ENCODE assay signal across 1 fruit fly cellular context in genomic region chr2L:19791321-19792281, dm6.
TF ChIP-seq lines count a peak whose summit lies in the region.

TSS of gene CdGAPr (minus strand) at chr2L:19791882.
TSS of gene CG10466 (plus strand) at chr2L:19792104.

TF ChIP-seq in whole organism, embryonic, 481 proteins besides CTCF, POLR2A, EP300 and RAD21 (continued from another document):
- TF ChIP-seq CG6765 (GFP tag; optimal IDR thresholded peaks at IDR 0.05; lab: Kevin White, UChicago) = peak; percentile 5
- TF ChIP-seq abd-A (tag; optimal IDR thresholded peaks at IDR 0.05; lab: Kevin White, UChicago) = peak; percentile 47
- peak; percentile 46; the same call in 2 of the 4 replicates for TF ChIP-seq Dll (GFP tag; IDR thresholded peaks at IDR 0.05; lab: Robert Waterston, UW; ENCODE audit: partially characterized antibody)
- no peak for TF ChIP-seq Max (GFP tag; optimal IDR thresholded peaks at IDR 0.05; lab: Kevin White, UChicago)
- TF ChIP-seq tna (GFP tag; IDR thresholded peaks at IDR 0.05; lab: Robert Waterston, UW; ENCODE audit: partially characterized antibody) = peak; percentile 27; the same call in 1 of the 2 replicates
- TF ChIP-seq dan (GFP tag; IDR thresholded peaks at IDR 0.05; lab: Robert Waterston, UW) = no peak
- peak; percentile 85 for TF ChIP-seq CG12659 (GFP tag; optimal IDR thresholded peaks at IDR 0.05; lab: Kevin White, UChicago)
- TF ChIP-seq pfk (GFP tag; optimal IDR thresholded peaks at IDR 0.05; lab: Kevin White, UChicago) = no peak
- TF ChIP-seq CG11398 (GFP tag; optimal IDR thresholded peaks at IDR 0.05; lab: Kevin White, UChicago) = peak; percentile 2
- TF ChIP-seq mirr (GFP tag; optimal IDR thresholded peaks at IDR 0.05; lab: Kevin White, UChicago) = peak; percentile 26
- TF ChIP-seq dmrt99B (tag; optimal IDR thresholded peaks at IDR 0.05; lab: Kevin White, UChicago) = peak; percentile 3
- TF ChIP-seq bsh (GFP tag; optimal IDR thresholded peaks at IDR 0.05; lab: Kevin White, UChicago) = peak in 1 of 2 experiments; percentile 1
- TF ChIP-seq Med (GFP tag; lab: Kevin White, UChicago) = peak; percentile 71
- peak; percentile 36 for TF ChIP-seq bbx (GFP tag; IDR thresholded peaks at IDR 0.05; lab: Robert Waterston, UW; ENCODE audit: partially characterized antibody)
- TF ChIP-seq hbn (GFP tag; IDR thresholded peaks at IDR 0.05; lab: Robert Waterston, UW; ENCODE audit: partially characterized antibody) = no peak
- TF ChIP-seq exex (tag; optimal IDR thresholded peaks at IDR 0.05; lab: Kevin White, UChicago) = peak; percentile 1
- TF ChIP-seq ftz-f1 (GFP tag; optimal IDR thresholded peaks at IDR 0.05; lab: Kevin White, UChicago) = peak; percentile 60
- TF ChIP-seq aop (GFP tag; IDR thresholded peaks at IDR 0.05; lab: Robert Waterston, UW) = peak; percentile 18; the same call in 1 of the 2 replicates
- TF ChIP-seq CHES-1-like (GFP tag; optimal IDR thresholded peaks at IDR 0.05; lab: Kevin White, UChicago) = peak; percentile 54
- TF ChIP-seq salm (tag; optimal IDR thresholded peaks at IDR 0.05; lab: Kevin White, UChicago) = peak; percentile 7
- TF ChIP-seq gro (GFP tag; optimal IDR thresholded peaks at IDR 0.05; lab: Kevin White, UChicago) = peak; percentile 51
- TF ChIP-seq Blimp-1 (GFP tag; optimal IDR thresholded peaks at IDR 0.05; lab: Kevin White, UChicago) = peak; percentile 24
- peak; percentile 18 for TF ChIP-seq CG8388 (GFP tag; optimal IDR thresholded peaks at IDR 0.05; lab: Kevin White, UChicago)
- peak; percentile 79 for TF ChIP-seq trem (tag; optimal IDR thresholded peaks at IDR 0.05; lab: Kevin White, UChicago)
- 0 out of 2 replicates have a peak, but pooled peaks have one; percentile 12 for TF ChIP-seq ssp (GFP tag; IDR thresholded peaks at IDR 0.05; lab: Robert Waterston, UW)
- peak; percentile 20 for TF ChIP-seq PHDP (tag; optimal IDR thresholded peaks at IDR 0.05; lab: Kevin White, UChicago)
- TF ChIP-seq Dip3 (GFP tag; optimal IDR thresholded peaks at IDR 0.05; lab: Kevin White, UChicago) = no peak
- peak; percentile 62 for TF ChIP-seq sd (tag; optimal IDR thresholded peaks at IDR 0.05; lab: Kevin White, UChicago)
- peak; percentile 5; the same call in 1 of the 2 replicates for TF ChIP-seq E2f2 (GFP tag; IDR thresholded peaks at IDR 0.05; lab: Robert Waterston, UW)
- TF ChIP-seq CG7987 (GFP tag; optimal IDR thresholded peaks at IDR 0.05; lab: Kevin White, UChicago) = peak; percentile 33
- TF ChIP-seq MESR4 (GFP tag; optimal IDR thresholded peaks at IDR 0.05; lab: Kevin White, UChicago) = peak; percentile 81
- peak; percentile 98 for TF ChIP-seq Neu2 (GFP tag; optimal IDR thresholded peaks at IDR 0.05; lab: Kevin White, UChicago; ENCODE audit: borderline replicate concordance)
- TF ChIP-seq Meics (GFP tag; optimal IDR thresholded peaks at IDR 0.05; lab: Kevin White, UChicago) = peak; percentile 14
- TF ChIP-seq dmrt11E (tag; optimal IDR thresholded peaks at IDR 0.05; lab: Kevin White, UChicago) = peak; percentile 12
- TF ChIP-seq CG8478 (optimal IDR thresholded peaks at IDR 0.05; lab: Kevin White, UChicago) = no peak
- TF ChIP-seq unpg (GFP tag; optimal IDR thresholded peaks at IDR 0.05; lab: Kevin White, UChicago) = peak; percentile 26
- TF ChIP-seq CG33213 (GFP tag; optimal IDR thresholded peaks at IDR 0.05; lab: Kevin White, UChicago) = peak; percentile 63
- peak; percentile 76 for TF ChIP-seq CG8924 (tag; optimal IDR thresholded peaks at IDR 0.05; lab: Kevin White, UChicago)
- TF ChIP-seq CG15073 (GFP tag; optimal IDR thresholded peaks at IDR 0.05; lab: Kevin White, UChicago) = no peak
- TF ChIP-seq Vsx1 (GFP tag; optimal IDR thresholded peaks at IDR 0.05; lab: Kevin White, UChicago) = peak; percentile 13
- TF ChIP-seq Hsf (GFP tag; optimal IDR thresholded peaks at IDR 0.05; lab: Kevin White, UChicago) = peak; percentile 0
- TF ChIP-seq Gsc (GFP tag; IDR thresholded peaks at IDR 0.05; lab: Robert Waterston, UW) = no peak
- 0 out of 2 replicates have a peak, but pooled peaks have one; percentile 25 for TF ChIP-seq sob (GFP tag; IDR thresholded peaks at IDR 0.05; lab: Robert Waterston, UW)
- TF ChIP-seq YL-1 (GFP tag; optimal IDR thresholded peaks at IDR 0.05; lab: Kevin White, UChicago) = peak; percentile 66
- TF ChIP-seq Eip74EF (GFP tag; optimal IDR thresholded peaks at IDR 0.05; lab: Kevin White, UChicago) = peak in 1 of 2 experiments; percentile 40
- TF ChIP-seq HLHmδ (GFP tag; optimal IDR thresholded peaks at IDR 0.05; lab: Kevin White, UChicago) = peak; percentile 65
- peak; percentile 42 for TF ChIP-seq slbo (GFP tag; IDR thresholded peaks at IDR 0.05; lab: Robert Waterston, UW)
- TF ChIP-seq CG1603 (tag; optimal IDR thresholded peaks at IDR 0.05; lab: Kevin White, UChicago) = peak; percentile 11
- TF ChIP-seq knrl (GFP tag; IDR thresholded peaks at IDR 0.05; lab: Robert Waterston, UW; ENCODE audit: partially characterized antibody) = peak; percentile 35; the same call in 2 of the 3 replicates
- TF ChIP-seq Gug (GFP tag; IDR thresholded peaks at IDR 0.05; lab: Robert Waterston, UW) = no peak
- peak; percentile 17; the same call in 1 of the 3 replicates for TF ChIP-seq Dbx (GFP tag; IDR thresholded peaks at IDR 0.05; lab: Robert Waterston, UW)
- no peak for TF ChIP-seq Fer1 (GFP tag; optimal IDR thresholded peaks at IDR 0.05; lab: Kevin White, UChicago)
- peak; percentile 71 for TF ChIP-seq cg (GFP tag; optimal IDR thresholded peaks at IDR 0.05; lab: Kevin White, UChicago)
- peak; percentile 1 for TF ChIP-seq Mes4 (GFP tag; optimal IDR thresholded peaks at IDR 0.05; lab: Kevin White, UChicago)
- TF ChIP-seq Pdp1 (GFP tag; optimal IDR thresholded peaks at IDR 0.05; lab: Kevin White, UChicago) = peak in 1 of 2 experiments; percentile 40
- peak; percentile 16 for TF ChIP-seq CG12391 (tag; optimal IDR thresholded peaks at IDR 0.05; lab: Kevin White, UChicago)
- TF ChIP-seq amos (GFP tag; IDR thresholded peaks at IDR 0.05; lab: Robert Waterston, UW; ENCODE audit: partially characterized antibody) = peak; percentile 37
- peak in 1 of 3 experiments; percentile 81 for TF ChIP-seq Stat92E (GFP tag; optimal IDR thresholded peaks at IDR 0.05; lab: Kevin White, UChicago)
- peak; percentile 38 for TF ChIP-seq Dp (GFP tag; optimal IDR thresholded peaks at IDR 0.05; lab: Kevin White, UChicago)
- peak; percentile 88 for TF ChIP-seq Lhr (GFP tag; optimal IDR thresholded peaks at IDR 0.05; lab: Kevin White, UChicago)
- TF ChIP-seq lab (GFP tag; optimal IDR thresholded peaks at IDR 0.05; lab: Kevin White, UChicago) = peak; percentile 42
- peak; percentile 0 for TF ChIP-seq caup (GFP tag; optimal IDR thresholded peaks at IDR 0.05; lab: Kevin White, UChicago; ENCODE audit: severe bottlenecking)
- no peak for TF ChIP-seq CG17385 (GFP tag; optimal IDR thresholded peaks at IDR 0.05; lab: Kevin White, UChicago)
- TF ChIP-seq Sin3A (optimal IDR thresholded peaks at IDR 0.05; lab: Kevin White, UChicago) = peak; percentile 54
- TF ChIP-seq CG34224 (GFP tag; IDR thresholded peaks at IDR 0.05; lab: Robert Waterston, UW; ENCODE audit: partially characterized antibody) = peak; percentile 14; the same call in 1 of the 3 replicates
- TF ChIP-seq gem (tag; optimal IDR thresholded peaks at IDR 0.05; lab: Kevin White, UChicago) = peak; percentile 20
- peak; percentile 52 for TF ChIP-seq gsb-n (tag; optimal IDR thresholded peaks at IDR 0.05; lab: Kevin White, UChicago)
- TF ChIP-seq bigmax (GFP tag; optimal IDR thresholded peaks at IDR 0.05; lab: Kevin White, UChicago) = no peak
- TF ChIP-seq Lim3 (GFP tag; IDR thresholded peaks at IDR 0.05; lab: Robert Waterston, UW) = no peak
- peak; percentile 69 for TF ChIP-seq Abd-B (GFP tag; optimal IDR thresholded peaks at IDR 0.05; lab: Kevin White, UChicago)
- TF ChIP-seq zen (tag; optimal IDR thresholded peaks at IDR 0.05; lab: Kevin White, UChicago) = peak; percentile 78
- peak; percentile 5 for TF ChIP-seq Deaf1 (tag; optimal IDR thresholded peaks at IDR 0.05; lab: Kevin White, UChicago)
- no peak for TF ChIP-seq CG3281 (GFP tag; optimal IDR thresholded peaks at IDR 0.05; lab: Kevin White, UChicago)
- peak; percentile 22; the same call in 1 of the 2 replicates for TF ChIP-seq sna (GFP tag; IDR thresholded peaks at IDR 0.05; lab: Robert Waterston, UW; ENCODE audit: partially characterized antibody)
- TF ChIP-seq CG6791 (GFP tag; IDR thresholded peaks at IDR 0.05; lab: Robert Waterston, UW; ENCODE audit: partially characterized antibody) = peak; percentile 55
- peak; percentile 44; the same call in 1 of the 2 replicates for TF ChIP-seq chm (GFP tag; IDR thresholded peaks at IDR 0.05; lab: Robert Waterston, UW)
- peak; percentile 86 for TF ChIP-seq pzg (GFP tag; optimal IDR thresholded peaks at IDR 0.05; lab: Kevin White, UChicago)
- TF ChIP-seq CG16779 (GFP tag; IDR thresholded peaks at IDR 0.05; lab: Robert Waterston, UW) = no peak
- peak; percentile 44 for TF ChIP-seq CoRest (tag; optimal IDR thresholded peaks at IDR 0.05; lab: Kevin White, UChicago)
- TF ChIP-seq CG11504 (tag; optimal IDR thresholded peaks at IDR 0.05; lab: Kevin White, UChicago) = peak; percentile 58
- peak; percentile 50 for TF ChIP-seq D19A (tag; optimal IDR thresholded peaks at IDR 0.05; lab: Kevin White, UChicago)
- peak in 1 of 2 experiments; percentile 9 for TF ChIP-seq insv (GFP tag; optimal IDR thresholded peaks at IDR 0.05; lab: Kevin White, UChicago)
